Fruit fly (Drosophila melanogaster): ENCODE results near the gene CG4325.

The CG4325 gene

dm6 chrX:2050070-2050899 lies 6.7 kb upstream of the CG4325 start, which contains the start of gene moody (continued):
- TF ChIP-seq hbn (GFP tag; IDR thresholded peaks at IDR 0.05; ENCODE audit: partially characterized antibody) (peak; percentile 48; the same call in 1 of the 2 replicates), stwl (tag; optimal IDR thresholded peaks at IDR 0.05) (peak; percentile 6), ken (GFP tag; IDR thresholded peaks at IDR 0.05) (peak; percentile 99), CG18476 (GFP tag; optimal IDR thresholded peaks at IDR 0.05) (peak; percentile 78), Hsf (GFP tag; optimal IDR thresholded peaks at IDR 0.05) (peak; percentile 97), CG16815 (GFP tag; optimal IDR thresholded peaks at IDR 0.05) (peak; percentile 95), CG10462 (GFP tag; optimal IDR thresholded peaks at IDR 0.05) (peak; percentile 89), kni (GFP tag; optimal IDR thresholded peaks at IDR 0.05) (peak; percentile 93), crc (GFP tag; optimal IDR thresholded peaks at IDR 0.05) (peak; percentile 95), CG6175 (GFP tag; IDR thresholded peaks at IDR 0.05) (peak; percentile 98), MTF-1 (GFP tag; optimal IDR thresholded peaks at IDR 0.05; ENCODE audit: borderline replicate concordance) (peak; percentile 97), croc (GFP tag; conservative IDR thresholded peaks at IDR 0.05) (peak; percentile 90), trem (tag; optimal IDR thresholded peaks at IDR 0.05) (peak; percentile 58), Dll (GFP tag; IDR thresholded peaks at IDR 0.05; ENCODE audit: partially characterized antibody) (peak; percentile 54; the same call in 2 of the 4 replicates), CG6654 (GFP tag; optimal IDR thresholded peaks at IDR 0.05) (peak; percentile 87), crol (GFP tag; IDR thresholded peaks at IDR 0.05) (peak; percentile 96), psq (GFP tag; optimal IDR thresholded peaks at IDR 0.05) (peak; percentile 89), Taf1 (GFP tag; IDR thresholded peaks at IDR 0.05) (peak; percentile 98), unc-4 (GFP tag; IDR thresholded peaks at IDR 0.05; ENCODE audit: partially characterized antibody) (peak; percentile 58), CG2202 (tag; optimal IDR thresholded peaks at IDR 0.05) (peak; percentile 84), nmo (GFP tag; optimal IDR thresholded peaks at IDR 0.05) (peak; percentile 88), CG11456 (GFP tag; IDR thresholded peaks at IDR 0.05) (peak; percentile 100), CG3407 (GFP tag; optimal IDR thresholded peaks at IDR 0.05) (peak; percentile 88), crp (GFP tag; optimal IDR thresholded peaks at IDR 0.05) (peak in 1 of 2 experiments; percentile 66), Max (GFP tag; optimal IDR thresholded peaks at IDR 0.05) (peak; percentile 75), CHES-1-like (GFP tag; optimal IDR thresholded peaks at IDR 0.05) (peak; percentile 98), CG17361 (GFP tag; IDR thresholded peaks at IDR 0.05) (peak; percentile 93), gsb-n (tag; optimal IDR thresholded peaks at IDR 0.05) (peak; percentile 85), CG13894 (tag; optimal IDR thresholded peaks at IDR 0.05) (peak; percentile 97), Drgx (GFP tag; IDR thresholded peaks at IDR 0.05) (peak; percentile 99), CG5180 (GFP tag; optimal IDR thresholded peaks at IDR 0.05) (peak; percentile 89), CG3995 (GFP tag; optimal IDR thresholded peaks at IDR 0.05) (peak; percentile 81), tup (GFP tag; optimal IDR thresholded peaks at IDR 0.05) (peak; percentile 95), CG7745 (tag; optimal IDR thresholded peaks at IDR 0.05) (peak; percentile 41), CG4707 (GFP tag; optimal IDR thresholded peaks at IDR 0.05) (peak; percentile 87), CG11398 (GFP tag; optimal IDR thresholded peaks at IDR 0.05) (peak; percentile 96), odd (GFP tag; optimal IDR thresholded peaks at IDR 0.05) (peak; percentile 97), CG11247 (GFP tag; IDR thresholded peaks at IDR 0.05) (peak; percentile 99), mirr (GFP tag; optimal IDR thresholded peaks at IDR 0.05) (peak; percentile 99), CG4617 (GFP tag; optimal IDR thresholded peaks at IDR 0.05; ENCODE audit: borderline replicate concordance) (peak; percentile 97), twi (tag; optimal IDR thresholded peaks at IDR 0.05) (peak; percentile 88), CG33213 (GFP tag; optimal IDR thresholded peaks at IDR 0.05) (peak; percentile 97), Fer3 (tag; optimal IDR thresholded peaks at IDR 0.05) (peak; percentile 97), slou (GFP tag; optimal IDR thresholded peaks at IDR 0.05) (peak; percentile 87), CG15269 (tag; optimal IDR thresholded peaks at IDR 0.05) (peak; percentile 97), CG12659 (GFP tag; optimal IDR thresholded peaks at IDR 0.05) (peak; percentile 98), her (GFP tag; optimal IDR thresholded peaks at IDR 0.05) (peak; percentile 97)
